Worm (Caenorhabditis elegans) whole organism, L4 larva: Measurements from ENCODE around the gene F09G2.1.

Experiments used
- D1046.2 ChIP-seq: fragments of 200-800 bp; sonication (Bioruptor generic); IDR thresholded peaks from 2 replicates; pipeline ENCODE4 v1.3.6; 2022; ENCODE audit warnings: missing genetic modification characterization, missing compliant biosample characterization
- F10B5.3 ChIP-seq: sonication (generic microtip); optimal IDR thresholded peaks from 2 replicates; lab custom pipeline; 2016; ENCODE audit warnings: mild to moderate bottlenecking, missing genetic modification characterization, missing compliant biosample characterization
- F26F4.8 ChIP-seq: fragments of 200-800 bp; sonication (Bioruptor generic); conservative IDR thresholded peaks from 2 replicates; pipeline ENCODE4 v1.3.6; 2022; ENCODE audit warnings: missing genetic modification characterization, missing compliant biosample characterization
- F44E2.7 ChIP-seq: fragments of 200-800 bp; sonication (Bioruptor generic); IDR thresholded peaks from 2 replicates; pipeline ENCODE4 v2.1.2; 2022; ENCODE audit warnings: missing genetic modification characterization, missing compliant biosample characterization
- F49E8.2 ChIP-seq: sonication (generic microtip); optimal IDR thresholded peaks from 2 replicates; lab custom pipeline; 2016; ENCODE audit warnings: missing compliant biosample characterization, mild to moderate bottlenecking, missing genetic modification characterization, borderline replicate concordance
- R02D3.7 ChIP-seq: fragments of 150-350 bp; sonication (generic microtip); optimal IDR thresholded peaks from 3 replicates; lab custom pipeline; 2014; ENCODE audit warnings: missing biosample characterization, missing genetic modification characterization
- ZK546.5 ChIP-seq, 2 experiments: sonication (generic microtip); optimal IDR thresholded peaks; 2 replicates each; lab custom pipeline; 2017; ENCODE audit warnings: missing biosample characterization in 2 of 2, missing genetic modification characterization in 2 of 2
- aly-2 ChIP-seq: sonication (generic microtip); optimal IDR thresholded peaks from 2 replicates; lab custom pipeline; 2018; ENCODE audit warnings: missing biosample characterization, missing genetic modification characterization
- ceh-20 ChIP-seq: fragments of 200-800 bp; sonication (Bioruptor generic); IDR thresholded peaks from 2 replicates; pipeline ENCODE4 v1.3.6; 2022; ENCODE audit warnings: missing genetic modification reagents, missing genetic modification characterization, missing compliant biosample characterization
- ceh-28 ChIP-seq: fragments of 150-350 bp; optimal IDR thresholded peaks from 2 replicates; lab custom pipeline; 2014; ENCODE audit warnings: missing biosample characterization, missing genetic modification reagents, missing genetic modification characterization
- ceh-32 ChIP-seq: sonication (generic microtip); optimal IDR thresholded peaks from 2 replicates; lab custom pipeline; 2016; ENCODE audit warnings: mild to moderate bottlenecking, missing genetic modification characterization, missing compliant biosample characterization; ENCODE audit not compliant: poor library complexity
- ceh-82 ChIP-seq: sonication (generic microtip); optimal IDR thresholded peaks from 2 replicates; lab custom pipeline; 2017; ENCODE audit warnings: missing biosample characterization, missing genetic modification characterization
- daf-16 ChIP-seq, 3 experiments: sonication (generic microtip); optimal IDR thresholded peaks; 2 replicates each; lab custom pipeline; 2016 to 2017; ENCODE audit warnings: missing genetic modification characterization in 3 of 3, missing genetic modification reagents in 3 of 3, mild to moderate bottlenecking in 2 of 3, missing compliant biosample characterization in 2 of 3, missing biosample characterization in 1 of 3, moderate library complexity in 1 of 3
- daf-19 ChIP-seq: fragments of 200-800 bp; sonication (Bioruptor generic); conservative IDR thresholded peaks from 2 replicates; pipeline ENCODE4 v1.3.6; 2022; ENCODE audit warnings: missing genetic modification characterization, missing compliant biosample characterization
- dmd-6 ChIP-seq: fragments of 200-800 bp; sonication (Bioruptor generic); IDR thresholded peaks from 2 replicates; pipeline ENCODE4 v1.3.6; 2022; ENCODE audit warnings: missing genetic modification reagents, missing genetic modification characterization, missing compliant biosample characterization
- dmd-8 ChIP-seq: fragments of 200-800 bp; sonication (Bioruptor generic); IDR thresholded peaks from 2 replicates; pipeline ENCODE4 v1.3.6; 2022; ENCODE audit warnings: missing genetic modification characterization, missing compliant biosample characterization
- egl-27 ChIP-seq: sonication (generic microtip); optimal IDR thresholded peaks from 3 replicates; lab custom pipeline; 2017; ENCODE audit warnings: missing biosample characterization, missing genetic modification reagents, missing genetic modification characterization
- fkh-10 ChIP-seq: fragments of 150-350 bp; optimal IDR thresholded peaks from 2 replicates; lab custom pipeline; 2014; ENCODE audit warnings: missing biosample characterization, missing genetic modification reagents, missing genetic modification characterization
- fos-1 ChIP-seq: fragments of 150-350 bp; optimal IDR thresholded peaks from 2 replicates; lab custom pipeline; 2014; ENCODE audit warnings: missing biosample characterization, missing genetic modification characterization
- gei-8 ChIP-seq: fragments of 200-800 bp; sonication (Bioruptor generic); optimal IDR thresholded peaks from 2 replicates; lab custom pipeline; 2018; ENCODE audit warnings: mild to moderate bottlenecking, missing genetic modification characterization, missing compliant biosample characterization
- hif-1 ChIP-seq, 2 experiments: sonication (generic microtip); optimal IDR thresholded peaks; 2 replicates each; lab custom pipeline; 2016 to 2017; ENCODE audit warnings: missing compliant biosample characterization in 2 of 2, missing genetic modification characterization in 2 of 2, missing genetic modification reagents in 2 of 2, missing genotype in 2 of 2, mild to moderate bottlenecking in 1 of 2
- hlh-11 ChIP-seq: fragments of 200-800 bp; sonication (Bioruptor generic); optimal IDR thresholded peaks from 2 replicates; lab custom pipeline; 2018; ENCODE audit warnings: mild to moderate bottlenecking, missing genetic modification characterization, missing compliant biosample characterization
- hmg-1.1 ChIP-seq: fragments of 200-800 bp; sonication (Bioruptor generic); IDR thresholded peaks from 2 replicates; pipeline ENCODE4 v1.3.6; 2022; ENCODE audit warnings: missing genetic modification reagents, missing genetic modification characterization, missing compliant biosample characterization
- jun-1 ChIP-seq: fragments of 150-350 bp; optimal IDR thresholded peaks from 2 replicates; lab custom pipeline; 2014; ENCODE audit warnings: missing biosample characterization, missing genetic modification reagents, missing genetic modification characterization
- lim-7 ChIP-seq: fragments of 200-800 bp; sonication (Bioruptor generic); IDR thresholded peaks from 2 replicates; pipeline ENCODE4 v1.3.6; 2022; ENCODE audit warnings: missing genetic modification characterization, missing compliant biosample characterization
- lin-1 ChIP-seq: fragments of 200-800 bp; sonication (Bioruptor generic); IDR thresholded peaks from 2 replicates; pipeline ENCODE4 v1.3.6; 2022; ENCODE audit warnings: missing genetic modification reagents, missing genetic modification characterization, missing compliant biosample characterization
- lin-13 ChIP-seq: fragments of 150-350 bp; optimal IDR thresholded peaks from 2 replicates; lab custom pipeline; 2014; ENCODE audit warnings: missing biosample characterization, missing genetic modification reagents, missing genetic modification characterization
- lin-29 ChIP-seq: fragments of 200-800 bp; sonication (Bioruptor generic); IDR thresholded peaks from 2 replicates; pipeline ENCODE4 v1.3.6; 2022; ENCODE audit warnings: missing genetic modification reagents, missing genetic modification characterization, missing compliant biosample characterization
- lin-38 ChIP-seq: fragments of 200-800 bp; sonication (Bioruptor generic); IDR thresholded peaks from 2 replicates; pipeline ENCODE4 v1.3.6; 2022; ENCODE audit warnings: missing genetic modification reagents, missing genetic modification characterization, missing compliant biosample characterization
- lin-39 ChIP-seq: fragments of 150-350 bp; optimal IDR thresholded peaks from 2 replicates; lab custom pipeline; 2014; ENCODE audit warnings: missing biosample characterization, missing genetic modification reagents, missing genetic modification characterization
- lir-3 ChIP-seq: sonication (generic microtip); optimal IDR thresholded peaks from 2 replicates; lab custom pipeline; 2016; ENCODE audit warnings: mild to moderate bottlenecking, missing genetic modification characterization, missing compliant biosample characterization
- lsy-2 ChIP-seq, 2 experiments: fragments of 150-350 bp in 1 of 2; sonication (generic microtip) in 1 of 2; optimal IDR thresholded peaks; 2 replicates each; lab custom pipeline; 2014 to 2017; ENCODE audit warnings: missing biosample characterization in 2 of 2, missing genetic modification characterization in 2 of 2
- madf-9 ChIP-seq: fragments of 200-800 bp; sonication (Bioruptor generic); conservative IDR thresholded peaks from 2 replicates; pipeline ENCODE4 v1.3.6; 2022; ENCODE audit warnings: missing genetic modification reagents, missing genetic modification characterization, missing compliant biosample characterization
- mes-2 ChIP-seq: sonication (generic microtip); optimal IDR thresholded peaks from 2 replicates; lab custom pipeline; 2016; ENCODE audit warnings: missing genotype, mild to moderate bottlenecking, missing genetic modification characterization, missing compliant biosample characterization; ENCODE audit not compliant: poor library complexity, severe bottlenecking
- nhr-102 ChIP-seq: sonication (generic microtip); optimal IDR thresholded peaks from 2 replicates; lab custom pipeline; 2016; ENCODE audit warnings: mild to moderate bottlenecking, missing genetic modification characterization, moderate library complexity, missing compliant biosample characterization
- nhr-25 ChIP-seq: sonication (generic microtip); optimal IDR thresholded peaks from 2 replicates; lab custom pipeline; 2017; ENCODE audit warnings: missing genetic modification characterization, mild to moderate bottlenecking, missing compliant biosample characterization, antibody characterized with exemption, moderate library complexity, borderline replicate concordance; ENCODE audit not compliant: insufficient read depth
- nhr-41 ChIP-seq: fragments of 200-800 bp; sonication (Bioruptor generic); IDR thresholded peaks from 2 replicates; pipeline ENCODE4 v1.3.6; 2022; ENCODE audit warnings: missing genetic modification reagents, missing genetic modification characterization, missing compliant biosample characterization
- nhr-48 ChIP-seq: sonication (generic microtip); optimal IDR thresholded peaks from 2 replicates; lab custom pipeline; 2016; ENCODE audit warnings: mild to moderate bottlenecking, missing genetic modification characterization, missing compliant biosample characterization
- nhr-77 ChIP-seq: fragments of 150-350 bp; optimal IDR thresholded peaks from 2 replicates; lab custom pipeline; 2014; ENCODE audit warnings: missing biosample characterization, missing genetic modification characterization
- php-3 ChIP-seq: fragments of 200-800 bp; sonication (Bioruptor generic); IDR thresholded peaks from 2 replicates; pipeline ENCODE4 v1.3.6; 2022; ENCODE audit warnings: missing genetic modification reagents, missing genetic modification characterization, missing compliant biosample characterization
- rbr-2 ChIP-seq: sonication (generic microtip); optimal IDR thresholded peaks from 2 replicates; lab custom pipeline; 2016; ENCODE audit warnings: missing genotype, missing genetic modification characterization, missing compliant biosample characterization
- set-16 ChIP-seq: fragments of 200-800 bp; sonication (Bioruptor generic); IDR thresholded peaks from 2 replicates; pipeline ENCODE4 v1.3.6; 2022; ENCODE audit warnings: missing genetic modification reagents, missing genetic modification characterization, missing compliant biosample characterization
- snpc-1.2 ChIP-seq: fragments of 200-800 bp; sonication (Bioruptor generic); IDR thresholded peaks from 2 replicates; pipeline ENCODE4 v1.3.6; 2022; ENCODE audit warnings: missing genetic modification reagents, missing genetic modification characterization, missing compliant biosample characterization
- tag-97 ChIP-seq: fragments of 200-800 bp; sonication (Bioruptor generic); IDR thresholded peaks from 2 replicates; pipeline ENCODE4 v1.3.6; 2022; ENCODE audit warnings: missing genetic modification characterization, missing compliant biosample characterization
- unc-130 ChIP-seq: sonication (generic microtip); optimal IDR thresholded peaks from 2 replicates; lab custom pipeline; 2016; ENCODE audit warnings: missing genetic modification reagents, missing genetic modification characterization, missing compliant biosample characterization
- vab-7 ChIP-seq: fragments of 200-800 bp; sonication (Bioruptor generic); IDR thresholded peaks from 2 replicates; pipeline ENCODE4 v1.3.6; 2022; ENCODE audit warnings: missing genetic modification reagents, missing genetic modification characterization, missing compliant biosample characterization
- zag-1 ChIP-seq: fragments of 150-350 bp; optimal IDR thresholded peaks from 2 replicates; lab custom pipeline; 2014; ENCODE audit warnings: missing biosample characterization, missing genetic modification characterization
- zip-11 ChIP-seq: fragments of 200-800 bp; sonication (Bioruptor generic); IDR thresholded peaks from 2 replicates; pipeline ENCODE4 v1.3.6; 2022; ENCODE audit warnings: missing genetic modification characterization, missing compliant biosample characterization
- ztf-11 ChIP-seq: fragments of 150-350 bp; optimal IDR thresholded peaks from 2 replicates; lab custom pipeline; 2014; ENCODE audit warnings: missing biosample characterization, missing genetic modification characterization
- ztf-7 ChIP-seq: fragments of 150-350 bp; optimal IDR thresholded peaks from 2 replicates; lab custom pipeline; 2014; ENCODE audit warnings: missing biosample characterization, missing genetic modification characterization

The F09G2.1 gene

ce11 chrV:7196498-7196966 lies 3.5 kb upstream of the F09G2.1 start, which contains the start of gene F09G2.2 (continued):
- TF ChIP-seq unc-130 (GFP tag; lab: Kevin White, UChicago) (peak; percentile 78), lin-39 (no peak), dmd-8 (no peak), dmd-6 (peak; percentile 97), lim-7 (GFP tag; lab: Robert Waterston, UW) (no peak), nhr-77 (peak; percentile 92), ztf-7 (tag; lab: Kevin White, UChicago) (peak; percentile 41), lin-29 (GFP tag; lab: Robert Waterston, UW) (peak; percentile 80; the same call in 1 of the 2 replicates), mes-2 (tag; lab: Kevin White, UChicago) (peak; percentile 91), lir-3 (no peak), gei-8 (no peak), fkh-10 (GFP tag; lab: Kevin White, UChicago) (peak; percentile 70), lin-1 (GFP tag; lab: Robert Waterston, UW) (peak; percentile 65), vab-7 (GFP tag; lab: Robert Waterston, UW) (0 out of 2 replicates have a peak, but pooled peaks have one; percentile 14), madf-9 (GFP tag; lab: Robert Waterston, UW) (peak; percentile 73), fos-1 (tag; lab: Kevin White, UChicago) (no peak), egl-27 (tag; lab: Kevin White, UChicago) (no peak), zip-11 (no peak), snpc-1.2 (peak; percentile 53; the same call in 1 of the 2 replicates), php-3 (GFP tag; lab: Robert Waterston, UW) (peak; percentile 46; the same call in 1 of the 2 replicates), set-16 (GFP tag; lab: Robert Waterston, UW) (peak; percentile 61), ceh-82 (tag; lab: Kevin White, UChicago) (no peak), daf-19 (GFP tag; lab: Robert Waterston, UW) (no peak), nhr-41 (no peak), rbr-2 (tag; lab: Kevin White, UChicago) (peak; percentile 90), aly-2 (tag; lab: Kevin White, UChicago) (no peak), F10B5.3 (tag; lab: Kevin White, UChicago) (no peak), hif-1 (tag; optimal IDR thresholded peaks at IDR 0.05; lab: Kevin White, UChicago) (peak in 1 of 2 experiments; percentile 78), ztf-11 (tag; lab: Kevin White, UChicago) (no peak), hmg-1.1 (peak; percentile 89), tag-97 (GFP tag; lab: Robert Waterston, UW) (no peak), F49E8.2 (no peak), lin-38 (GFP tag; lab: Robert Waterston, UW) (peak; percentile 87), hlh-11 (peak; percentile 94), zag-1 (no peak), D1046.2 (GFP tag; lab: Robert Waterston, UW) (0 out of 2 replicates have a peak, but pooled peaks have one; percentile 44), F44E2.7 (no peak), lin-13 (GFP tag; lab: Kevin White, UChicago) (peak; percentile 90), ceh-32 (tag; lab: Kevin White, UChicago) (no peak), nhr-25 (tag; lab: Kevin White, UChicago) (peak; percentile 88), lsy-2 (tag; optimal IDR thresholded peaks at IDR 0.05; lab: Kevin White, UChicago) (peak; percentile 71 to 93), nhr-102 (tag; lab: Kevin White, UChicago) (peak; percentile 80), jun-1 (tag; lab: Kevin White, UChicago) (peak; percentile 76), ceh-20 (peak; percentile 88), ceh-28 (tag; lab: Kevin White, UChicago) (no peak), daf-16 (GFP tag; optimal IDR thresholded peaks at IDR 0.05; lab: Kevin White, UChicago) (peak; percentile 52 to 69), daf-16 (tag; optimal IDR thresholded peaks at IDR 0.05; lab: Kevin White, UChicago) (peak; percentile 83), nhr-48 (tag; lab: Kevin White, UChicago) (peak; percentile 79), ZK546.5 (tag; optimal IDR thresholded peaks at IDR 0.05; lab: Kevin White, UChicago) (no peak), F26F4.8 (no peak), R02D3.7 (no peak)
